Fruit fly (Drosophila melanogaster) whole organism, embryonic: ENCODE measurements around the gene Fbxl4.

Experiments used
- CG10321 ChIP-seq: fragments of 200-800 bp; sonication (Bioruptor generic); IDR thresholded peaks from 2 replicates; pipeline ENCODE4 v1.3.6; 2022; ENCODE audit warnings: missing biosample characterization, missing genetic modification characterization
- CG11093 ChIP-seq: fragments of 200-800 bp; sonication (Bioruptor generic); IDR thresholded peaks from 3 replicates; pipeline ENCODE4 v1.3.6; 2022; ENCODE audit warnings: missing biosample characterization, missing genetic modification characterization
- CG12104 ChIP-seq: fragments of 200-800 bp; sonication (Bioruptor generic); optimal IDR thresholded peaks from 3 replicates; lab custom pipeline; 2016; ENCODE audit warnings: missing biosample characterization, missing genetic modification characterization
- CG14667 ChIP-seq: fragments of 200-800 bp; sonication (Bioruptor generic); IDR thresholded peaks from 2 replicates; pipeline ENCODE4 v1.3.6; 2022; ENCODE audit warnings: missing biosample characterization, missing genetic modification characterization
- CG1647 ChIP-seq: fragments of 200-800 bp; sonication (Bioruptor generic); optimal IDR thresholded peaks from 3 replicates; lab custom pipeline; 2016; ENCODE audit warnings: missing biosample characterization, missing genetic modification characterization
- CG17385 ChIP-seq: fragments of 200-800 bp; sonication (Bioruptor generic); optimal IDR thresholded peaks from 3 replicates; lab custom pipeline; 2018; ENCODE audit warnings: missing biosample characterization, mild to moderate bottlenecking, missing genetic modification characterization
- CG17568 ChIP-seq: fragments of 200-800 bp; sonication (Bioruptor generic); optimal IDR thresholded peaks from 2 replicates; lab custom pipeline; 2018; ENCODE audit warnings: missing biosample characterization, mild to moderate bottlenecking, missing genetic modification characterization, moderate library complexity
- CG1832 ChIP-seq: fragments of 200-800 bp; sonication (Bioruptor generic); optimal IDR thresholded peaks from 2 replicates; lab custom pipeline; 2017; ENCODE audit warnings: missing biosample characterization, mild to moderate bottlenecking, missing genetic modification characterization, inconsistent platforms
- CG33557 ChIP-seq: fragments of 200-800 bp; sonication (Bioruptor generic); optimal IDR thresholded peaks from 2 replicates; lab custom pipeline; 2019; ENCODE audit warnings: missing biosample characterization, mild to moderate bottlenecking, missing genetic modification characterization, moderate library complexity
- CG42726 ChIP-seq: fragments of 200-800 bp; sonication (Bioruptor generic); IDR thresholded peaks from 2 replicates; pipeline ENCODE4 v1.3.6; 2022; ENCODE audit warnings: missing biosample characterization, missing genetic modification characterization; ENCODE audit not compliant: partially characterized antibody
- CG43689 ChIP-seq: fragments of 200-800 bp; sonication (Bioruptor generic); IDR thresholded peaks from 2 replicates; pipeline ENCODE4 v1.3.6; 2022; ENCODE audit warnings: missing biosample characterization, missing genetic modification characterization
- CG4404 ChIP-seq: fragments of 200-800 bp; sonication (Bioruptor generic); IDR thresholded peaks from 2 replicates; pipeline ENCODE4 v1.3.6; 2022; ENCODE audit warnings: missing biosample characterization, missing genetic modification characterization
- CG5245 ChIP-seq: fragments of 200-800 bp; sonication (Bioruptor generic); optimal IDR thresholded peaks from 3 replicates; lab custom pipeline; 2016; ENCODE audit warnings: missing biosample characterization, missing genetic modification characterization
- CG6654 ChIP-seq: fragments of 200-800 bp; sonication (Bioruptor generic); optimal IDR thresholded peaks from 2 replicates; lab custom pipeline; 2017; ENCODE audit warnings: missing biosample characterization, mild to moderate bottlenecking, missing genetic modification characterization
- Camta ChIP-seq: fragments of 200-800 bp; sonication (Bioruptor generic); optimal IDR thresholded peaks from 2 replicates; lab custom pipeline; 2016; ENCODE audit warnings: missing biosample characterization, missing genetic modification characterization
- D19A ChIP-seq: fragments of 200-800 bp; optimal IDR thresholded peaks from 3 replicates; lab custom pipeline; 2019; ENCODE audit warnings: missing biosample characterization, mild to moderate bottlenecking, missing genetic modification characterization, moderate library complexity
- Dip2 ChIP-seq: fragments of 200-800 bp; sonication (Bioruptor generic); IDR thresholded peaks from 2 replicates; pipeline ENCODE4 v1.3.6; 2022; ENCODE audit warnings: missing biosample characterization, missing genetic modification characterization
- Dref ChIP-seq: fragments of 200-800 bp; sonication (Bioruptor generic); IDR thresholded peaks from 2 replicates; pipeline ENCODE4 v1.3.6; 2022; ENCODE audit warnings: missing biosample characterization, missing genetic modification characterization
- Hand ChIP-seq: fragments of 200-800 bp; sonication (Bioruptor generic); optimal IDR thresholded peaks from 2 replicates; lab custom pipeline; 2017; ENCODE audit warnings: mild to moderate bottlenecking, missing biosample characterization, missing genetic modification reagents, missing genetic modification characterization
- Hey ChIP-seq: fragments of 200-800 bp; sonication (Bioruptor generic); optimal IDR thresholded peaks from 3 replicates; lab custom pipeline; 2018; ENCODE audit warnings: missing biosample characterization, mild to moderate bottlenecking, missing genetic modification characterization
- Hr78 ChIP-seq, 2 experiments: fragments of 200-800 bp in 1 of 2; fragments of >200 bp in 1 of 2; sonication (Bioruptor generic) in 1 of 2; optimal IDR thresholded peaks; 2 replicates each; lab custom pipeline; 2017 to 2019; ENCODE audit warnings: missing biosample characterization in 2 of 2, missing genetic modification characterization in 2 of 2, mild to moderate bottlenecking in 1 of 2, moderate library complexity in 1 of 2
- Kr ChIP-seq: fragments of 200-800 bp; sonication (Bioruptor generic); optimal IDR thresholded peaks from 2 replicates; lab custom pipeline; 2017; ENCODE audit warnings: missing biosample characterization, mild to moderate bottlenecking, missing genetic modification characterization
- Meics ChIP-seq: fragments of 200-800 bp; sonication (Bioruptor generic); optimal IDR thresholded peaks from 2 replicates; lab custom pipeline; 2017; ENCODE audit warnings: missing biosample characterization, mild to moderate bottlenecking, missing genetic modification characterization
- Mes4 ChIP-seq: fragments of 200-800 bp; sonication (Bioruptor generic); optimal IDR thresholded peaks from 2 replicates; lab custom pipeline; 2016; ENCODE audit warnings: missing biosample characterization, missing genetic modification characterization
- Oaz ChIP-seq: fragments of 200-800 bp; sonication (Bioruptor generic); IDR thresholded peaks from 2 replicates; pipeline ENCODE4 v1.3.6; 2022; ENCODE audit warnings: missing biosample characterization, missing genetic modification characterization
- Optix ChIP-seq: fragments of 200-800 bp; sonication (Bioruptor generic); IDR thresholded peaks from 3 replicates; pipeline ENCODE4 v1.3.6; 2022; ENCODE audit warnings: missing biosample characterization, missing genetic modification characterization
- Usf ChIP-seq: fragments of 200-800 bp; sonication (Bioruptor generic); optimal IDR thresholded peaks from 2 replicates; lab custom pipeline; 2017; ENCODE audit warnings: missing genotype, missing biosample characterization, missing genetic modification characterization
- Vsx1 ChIP-seq: fragments of 200-800 bp; sonication (Bioruptor generic); optimal IDR thresholded peaks from 2 replicates; lab custom pipeline; 2017; ENCODE audit warnings: missing biosample characterization, mild to moderate bottlenecking, missing genetic modification characterization, missing genetic modification reagents
- bigmax ChIP-seq: fragments of 200-800 bp; sonication (Bioruptor generic); optimal IDR thresholded peaks from 2 replicates; lab custom pipeline; 2018; ENCODE audit warnings: missing biosample characterization, mild to moderate bottlenecking, missing genetic modification characterization
- emc ChIP-seq: fragments of 200-800 bp; sonication (Bioruptor generic); optimal IDR thresholded peaks from 2 replicates; lab custom pipeline; 2016; ENCODE audit warnings: missing biosample characterization, missing genetic modification characterization
- gce ChIP-seq: fragments of 200-800 bp; sonication (Bioruptor generic); IDR thresholded peaks from 3 replicates; pipeline ENCODE4 v1.3.6; 2022; ENCODE audit warnings: missing biosample characterization, missing genetic modification characterization
- gem ChIP-seq: fragments of 200-800 bp; sonication (Bioruptor generic); optimal IDR thresholded peaks from 2 replicates; lab custom pipeline; 2019; ENCODE audit warnings: missing biosample characterization, mild to moderate bottlenecking, missing genetic modification characterization, moderate library complexity
- gsb-n ChIP-seq: fragments of 200-800 bp; sonication (Bioruptor generic); optimal IDR thresholded peaks from 3 replicates; lab custom pipeline; 2018; ENCODE audit warnings: missing biosample characterization, mild to moderate bottlenecking, missing genetic modification characterization
- hkb ChIP-seq, 2 experiments: fragments of 200-800 bp in 1 of 2; fragments of >200 bp in 1 of 2; sonication (Bioruptor generic) in 1 of 2; IDR thresholded peaks in 1 of 2; optimal IDR thresholded peaks in 1 of 2; 2 replicates each; pipeline versions ENCODE4 v1.3.6 to Lab custom; 2017 to 2022; ENCODE audit warnings: missing biosample characterization in 1 of 2, missing genetic modification characterization in 1 of 2
- insv ChIP-seq, 2 experiments: fragments of 200-800 bp; sonication (Bioruptor generic); optimal IDR thresholded peaks; 3 replicates each; lab custom pipeline; 2016 to 2018; ENCODE audit warnings: missing biosample characterization in 2 of 2, missing genetic modification characterization in 2 of 2
- kah ChIP-seq: fragments of 200-800 bp; sonication (Bioruptor generic); optimal IDR thresholded peaks from 2 replicates; lab custom pipeline; 2018; ENCODE audit warnings: missing biosample characterization, mild to moderate bottlenecking, missing genetic modification characterization
- lab ChIP-seq: fragments of 200-800 bp; sonication (Bioruptor generic); optimal IDR thresholded peaks from 3 replicates; lab custom pipeline; 2017; ENCODE audit warnings: missing biosample characterization, missing genetic modification characterization, mild to moderate bottlenecking, moderate library complexity, missing genetic modification reagents
- lilli ChIP-seq: fragments of 200-800 bp; sonication (Bioruptor generic); optimal IDR thresholded peaks from 3 replicates; lab custom pipeline; 2016; ENCODE audit warnings: missing biosample characterization, missing genetic modification characterization
- pnt ChIP-seq: fragments of 200-800 bp; sonication (Bioruptor generic); optimal IDR thresholded peaks from 3 replicates; lab custom pipeline; 2016; ENCODE audit warnings: missing biosample characterization, missing genetic modification characterization
- rib ChIP-seq: fragments of 200-800 bp; sonication (Bioruptor generic); IDR thresholded peaks from 2 replicates; pipeline ENCODE4 v1.3.6; 2022; ENCODE audit warnings: missing biosample characterization, missing genetic modification characterization
- sc ChIP-seq, 3 experiments: fragments of >200 bp in 2 of 3; fragments of 200-800 bp in 1 of 3; sonication (Bioruptor generic) in 1 of 3; optimal IDR thresholded peaks; 2 replicates in 2 of 3; 3 replicates in 1 of 3; lab custom pipeline; 2017; ENCODE audit warnings: mild to moderate bottlenecking in 1 of 3, missing biosample characterization in 1 of 3, missing genetic modification characterization in 1 of 3, missing genetic modification reagents in 1 of 3
- schlank ChIP-seq: fragments of 200-800 bp; sonication (Bioruptor generic); optimal IDR thresholded peaks from 2 replicates; lab custom pipeline; 2018; ENCODE audit warnings: missing biosample characterization, mild to moderate bottlenecking, missing genetic modification characterization
- shn ChIP-seq: fragments of 200-800 bp; sonication (Bioruptor generic); optimal IDR thresholded peaks from 3 replicates; lab custom pipeline; 2016; ENCODE audit warnings: missing biosample characterization, missing genetic modification characterization
- sisA ChIP-seq: fragments of 200-800 bp; sonication (Bioruptor generic); IDR thresholded peaks from 2 replicates; pipeline ENCODE4 v1.3.6; 2022; ENCODE audit warnings: missing biosample characterization, missing genetic modification characterization
- sqz ChIP-seq: fragments of 200-800 bp; sonication (Bioruptor generic); optimal IDR thresholded peaks from 3 replicates; lab custom pipeline; 2018; ENCODE audit warnings: missing biosample characterization, mild to moderate bottlenecking, missing genetic modification characterization
- ssp ChIP-seq: fragments of 200-800 bp; sonication (Bioruptor generic); IDR thresholded peaks from 2 replicates; pipeline ENCODE4 v1.3.6; 2022; ENCODE audit warnings: missing biosample characterization, missing genetic modification characterization
- stc ChIP-seq: fragments of 200-800 bp; sonication (Bioruptor generic); IDR thresholded peaks from 2 replicates; pipeline ENCODE4 v1.3.6; 2022; ENCODE audit warnings: missing biosample characterization, missing genetic modification characterization
- sug ChIP-seq: fragments of 200-800 bp; optimal IDR thresholded peaks from 2 replicates; lab custom pipeline; 2019; ENCODE audit warnings: missing biosample characterization, mild to moderate bottlenecking, missing genetic modification characterization, moderate library complexity
- tup ChIP-seq: fragments of 200-800 bp; sonication (Bioruptor generic); optimal IDR thresholded peaks from 2 replicates; lab custom pipeline; 2016; ENCODE audit warnings: missing biosample characterization, mild to moderate bottlenecking, missing genetic modification characterization, moderate library complexity

Fbxl4 gene

dm6 chrX:14213509-14214154, 24.1 kb downstream of the Fbxl4 start (continued):
- TF ChIP-seq Oaz (GFP tag; lab: Robert Waterston, UW) (no peak), lilli (GFP tag; lab: Kevin White, UChicago) (peak; percentile 32), CG43689 (GFP tag; lab: Robert Waterston, UW) (no peak), Dref (GFP tag; lab: Robert Waterston, UW) (no peak), Mes4 (GFP tag; lab: Kevin White, UChicago) (no peak), Usf (GFP tag; lab: Kevin White, UChicago) (no peak), gem (peak; percentile 67), hkb (optimal IDR thresholded peaks at IDR 0.05; lab: Kevin White, UChicago) (no peak), hkb (GFP tag; IDR thresholded peaks at IDR 0.05; lab: Robert Waterston, UW) (peak; percentile 19; the same call in 1 of the 2 replicates), stc (GFP tag; lab: Robert Waterston, UW) (no peak), CG1647 (GFP tag; lab: Kevin White, UChicago) (peak; percentile 3), D19A (tag; lab: Kevin White, UChicago) (peak; percentile 25), Camta (GFP tag; lab: Kevin White, UChicago) (peak; percentile 28), CG17568 (peak; percentile 24), CG11093 (GFP tag; lab: Robert Waterston, UW) (no peak), sisA (no peak; the same call in 1 of the 2 replicates), CG1832 (GFP tag; lab: Kevin White, UChicago) (no peak), Meics (GFP tag; lab: Kevin White, UChicago) (peak; percentile 34), sug (peak; percentile 14), CG4404 (GFP tag; lab: Robert Waterston, UW) (no peak), schlank (tag; lab: Kevin White, UChicago) (no peak), sc (optimal IDR thresholded peaks at IDR 0.05; lab: Kevin White, UChicago) (no peak), sc (GFP tag; optimal IDR thresholded peaks at IDR 0.05; lab: Kevin White, UChicago) (no peak), CG12104 (peak; percentile 1), pnt (no peak), Dip2 (no peak), CG14667 (GFP tag; lab: Robert Waterston, UW) (no peak), CG6654 (GFP tag; lab: Kevin White, UChicago) (no peak), Kr (GFP tag; lab: Kevin White, UChicago) (no peak), Vsx1 (GFP tag; lab: Kevin White, UChicago) (no peak), Hr78 (GFP tag; optimal IDR thresholded peaks at IDR 0.05; lab: Kevin White, UChicago) (peak in 1 of 2 experiments; percentile 69), CG33557 (GFP tag; lab: Kevin White, UChicago) (no peak), gce (GFP tag; lab: Robert Waterston, UW) (no peak), ssp (GFP tag; lab: Robert Waterston, UW) (no peak), Hey (no peak), lab (peak; percentile 12), bigmax (GFP tag; lab: Kevin White, UChicago) (no peak), Hand (GFP tag; lab: Kevin White, UChicago) (no peak), CG42726 (GFP tag; lab: Robert Waterston, UW) (no peak), gsb-n (tag; lab: Kevin White, UChicago) (no peak), tup (no peak), sqz (no peak), insv (GFP tag; optimal IDR thresholded peaks at IDR 0.05; lab: Kevin White, UChicago) (no peak), kah (GFP tag; lab: Kevin White, UChicago) (no peak), rib (GFP tag; lab: Robert Waterston, UW) (no peak), CG5245 (no peak), CG17385 (GFP tag; lab: Kevin White, UChicago) (peak; percentile 30), emc (GFP tag; lab: Kevin White, UChicago) (no peak), Optix (peak; percentile 36; the same call in 1 of the 3 replicates), shn (GFP tag; lab: Kevin White, UChicago) (peak; percentile 24), CG10321 (GFP tag; lab: Robert Waterston, UW) (no peak)
